Fruit fly (Drosophila melanogaster) whole organism, embryonic: ENCODE results near the gene CG32695.

Experiments
- ATbp ChIP-seq: fragments of 200-800 bp; sonication (Bioruptor generic); optimal IDR thresholded peaks from 2 replicates; lab custom pipeline; 2017; ENCODE audit warnings: missing biosample characterization, mild to moderate bottlenecking, missing genetic modification characterization, missing genetic modification reagents
- Aef1 ChIP-seq: fragments of 200-800 bp; sonication (Bioruptor generic); IDR thresholded peaks from 3 replicates; pipeline ENCODE4 v1.3.6; 2022; ENCODE audit warnings: missing biosample characterization, missing genetic modification characterization
- B-H1 ChIP-seq: fragments of 200-800 bp; sonication (Bioruptor generic); IDR thresholded peaks from 3 replicates; pipeline ENCODE4 v1.3.6; 2022; ENCODE audit warnings: missing biosample characterization, missing genetic modification characterization
- BtbVII ChIP-seq: fragments of 200-800 bp; sonication (Bioruptor generic); optimal IDR thresholded peaks from 3 replicates; lab custom pipeline; 2017; ENCODE audit warnings: missing biosample characterization, mild to moderate bottlenecking, missing genetic modification characterization
- CG10979 ChIP-seq: fragments of 200-800 bp; sonication (Bioruptor generic); optimal IDR thresholded peaks from 2 replicates; lab custom pipeline; 2018; ENCODE audit warnings: missing biosample characterization, mild to moderate bottlenecking, missing genetic modification characterization, moderate library complexity
- CG13624 ChIP-seq: fragments of 200-800 bp; sonication (Bioruptor generic); optimal IDR thresholded peaks from 2 replicates; lab custom pipeline; 2016; ENCODE audit warnings: missing biosample characterization, missing genetic modification characterization
- CG15269 ChIP-seq: fragments of 200-800 bp; sonication (Bioruptor generic); optimal IDR thresholded peaks from 2 replicates; lab custom pipeline; 2018; ENCODE audit warnings: missing biosample characterization, mild to moderate bottlenecking, missing genetic modification characterization, moderate library complexity
- CG15479 ChIP-seq: fragments of 200-800 bp; sonication (Bioruptor generic); optimal IDR thresholded peaks from 3 replicates; lab custom pipeline; 2019; ENCODE audit warnings: missing biosample characterization, mild to moderate bottlenecking, missing genetic modification characterization, moderate library complexity
- CG15514 ChIP-seq: fragments of 200-800 bp; sonication (Bioruptor generic); optimal IDR thresholded peaks from 3 replicates; lab custom pipeline; 2017; ENCODE audit warnings: missing biosample characterization, missing genetic modification characterization, mild to moderate bottlenecking, moderate library complexity, missing genetic modification reagents
- CG17361 ChIP-seq: fragments of 200-800 bp; sonication (Bioruptor generic); IDR thresholded peaks from 3 replicates; pipeline ENCODE4 v1.3.6; 2022; ENCODE audit warnings: missing biosample characterization, missing genetic modification characterization
- CG1792 ChIP-seq: fragments of 200-800 bp; sonication (Bioruptor generic); optimal IDR thresholded peaks from 2 replicates; lab custom pipeline; 2016; ENCODE audit warnings: missing biosample characterization, missing genetic modification characterization
- CG1832 ChIP-seq: fragments of 200-800 bp; sonication (Bioruptor generic); optimal IDR thresholded peaks from 2 replicates; lab custom pipeline; 2017; ENCODE audit warnings: missing biosample characterization, mild to moderate bottlenecking, missing genetic modification characterization, inconsistent platforms
- CG2875 ChIP-seq: fragments of 200-800 bp; sonication (Bioruptor generic); optimal IDR thresholded peaks from 2 replicates; lab custom pipeline; 2017; ENCODE audit warnings: missing biosample characterization, mild to moderate bottlenecking, missing genetic modification characterization, missing genetic modification reagents
- CG3065 ChIP-seq: fragments of 200-800 bp; sonication (Bioruptor generic); optimal IDR thresholded peaks from 2 replicates; lab custom pipeline; 2016; ENCODE audit warnings: missing biosample characterization, missing genetic modification characterization
- CG31365 ChIP-seq: fragments of 200-800 bp; sonication (Bioruptor generic); optimal IDR thresholded peaks from 2 replicates; lab custom pipeline; 2018; ENCODE audit warnings: missing biosample characterization, mild to moderate bottlenecking, missing genetic modification characterization
- CG33557 ChIP-seq: fragments of 200-800 bp; sonication (Bioruptor generic); optimal IDR thresholded peaks from 2 replicates; lab custom pipeline; 2019; ENCODE audit warnings: missing biosample characterization, mild to moderate bottlenecking, missing genetic modification characterization, moderate library complexity
- CG3407 ChIP-seq: fragments of 200-800 bp; sonication (Bioruptor generic); optimal IDR thresholded peaks from 2 replicates; lab custom pipeline; 2018; ENCODE audit warnings: missing biosample characterization, mild to moderate bottlenecking, missing genetic modification characterization
- CG4820 ChIP-seq: fragments of 200-800 bp; sonication (Bioruptor generic); optimal IDR thresholded peaks from 3 replicates; lab custom pipeline; 2016; ENCODE audit warnings: missing biosample characterization, missing genetic modification characterization
- CG7786 ChIP-seq: fragments of 200-800 bp; sonication (Bioruptor generic); optimal IDR thresholded peaks from 2 replicates; lab custom pipeline; 2016; ENCODE audit warnings: missing biosample characterization, missing genetic modification characterization
- CG8765 ChIP-seq: fragments of 200-800 bp; sonication (Bioruptor generic); IDR thresholded peaks from 2 replicates; pipeline ENCODE4 v1.3.6; 2022; ENCODE audit warnings: missing biosample characterization, missing genetic modification characterization
- CG9215 ChIP-seq: fragments of 200-800 bp; sonication (Bioruptor generic); IDR thresholded peaks from 2 replicates; pipeline ENCODE4 v1.3.6; 2022; ENCODE audit warnings: missing biosample characterization, missing genetic modification characterization
- CTCF ChIP-seq: fragments of 200-800 bp; sonication (Bioruptor generic); optimal IDR thresholded peaks from 2 replicates; lab custom pipeline; 2017; ENCODE audit warnings: missing biosample characterization, mild to moderate bottlenecking, missing genetic modification characterization, moderate library complexity
- Ets97D ChIP-seq: fragments of 200-800 bp; sonication (Bioruptor generic); optimal IDR thresholded peaks from 3 replicates; lab custom pipeline; 2016; ENCODE audit warnings: missing biosample characterization, missing genetic modification characterization
- Fer3 ChIP-seq: fragments of 200-800 bp; sonication (Bioruptor generic); optimal IDR thresholded peaks from 2 replicates; lab custom pipeline; 2018; ENCODE audit warnings: missing biosample characterization, mild to moderate bottlenecking, missing genetic modification characterization, moderate library complexity
- Hr78 ChIP-seq, 2 experiments: fragments of 200-800 bp in 1 of 2; fragments of >200 bp in 1 of 2; sonication (Bioruptor generic) in 1 of 2; optimal IDR thresholded peaks; 2 replicates each; lab custom pipeline; 2017 to 2019; ENCODE audit warnings: missing biosample characterization in 2 of 2, missing genetic modification characterization in 2 of 2, mild to moderate bottlenecking in 1 of 2, moderate library complexity in 1 of 2
- Hsf ChIP-seq: fragments of 200-800 bp; sonication (Bioruptor generic); optimal IDR thresholded peaks from 3 replicates; lab custom pipeline; 2016; ENCODE audit warnings: missing biosample characterization, missing genetic modification characterization
- Max ChIP-seq: fragments of 200-800 bp; sonication (Bioruptor generic); optimal IDR thresholded peaks from 2 replicates; lab custom pipeline; 2016; ENCODE audit warnings: missing biosample characterization, mild to moderate bottlenecking, missing genetic modification characterization
- NC2β ChIP-seq: fragments of 200-800 bp; sonication (Bioruptor generic); optimal IDR thresholded peaks from 2 replicates; lab custom pipeline; 2016; ENCODE audit warnings: missing biosample characterization, missing genetic modification characterization
- Oaz ChIP-seq: fragments of 200-800 bp; sonication (Bioruptor generic); IDR thresholded peaks from 2 replicates; pipeline ENCODE4 v1.3.6; 2022; ENCODE audit warnings: missing biosample characterization, missing genetic modification characterization
- ab ChIP-seq: fragments of 200-800 bp; sonication (Bioruptor generic); optimal IDR thresholded peaks from 2 replicates; lab custom pipeline; 2016; ENCODE audit warnings: missing biosample characterization, missing genetic modification characterization
- ap ChIP-seq: fragments of 200-800 bp; sonication (Bioruptor generic); IDR thresholded peaks from 2 replicates; pipeline ENCODE4 v1.3.6; 2022; ENCODE audit warnings: missing biosample characterization, missing genetic modification characterization
- az2 ChIP-seq: fragments of 200-800 bp; sonication (Bioruptor generic); optimal IDR thresholded peaks from 3 replicates; lab custom pipeline; 2016; ENCODE audit warnings: missing biosample characterization, missing genetic modification characterization
- cato ChIP-seq: fragments of 200-800 bp; sonication (Bioruptor generic); optimal IDR thresholded peaks from 2 replicates; lab custom pipeline; 2016; ENCODE audit warnings: missing biosample characterization, missing genetic modification characterization, borderline replicate concordance
- chn ChIP-seq: fragments of 200-800 bp; sonication (Bioruptor generic); optimal IDR thresholded peaks from 2 replicates; lab custom pipeline; 2016; ENCODE audit warnings: missing biosample characterization, missing genetic modification characterization
- crp ChIP-seq, 2 experiments: fragments of 200-800 bp; sonication (Bioruptor generic); optimal IDR thresholded peaks; 2 replicates in 1 of 2; 3 replicates in 1 of 2; lab custom pipeline; 2017; ENCODE audit warnings: missing biosample characterization in 2 of 2, missing genetic modification characterization in 2 of 2, mild to moderate bottlenecking in 1 of 2, moderate library complexity in 1 of 2
- dm ChIP-seq: fragments of 200-800 bp; sonication (Bioruptor generic); optimal IDR thresholded peaks from 3 replicates; lab custom pipeline; 2016; ENCODE audit warnings: missing biosample characterization, missing genetic modification characterization
- esg ChIP-seq: fragments of 200-800 bp; sonication (Bioruptor generic); conservative IDR thresholded peaks from 2 replicates; pipeline ENCODE4 v1.3.6; 2022; ENCODE audit warnings: missing biosample characterization, missing genetic modification characterization
- fd64A ChIP-seq: fragments of 200-800 bp; sonication (Bioruptor generic); optimal IDR thresholded peaks from 3 replicates; lab custom pipeline; 2018; ENCODE audit warnings: missing biosample characterization, mild to moderate bottlenecking, missing genetic modification characterization
- fru ChIP-seq: fragments of >200 bp; optimal IDR thresholded peaks from 2 replicates; lab custom pipeline; 2017
- gro ChIP-seq: fragments of 200-800 bp; sonication (Bioruptor generic); optimal IDR thresholded peaks from 2 replicates; lab custom pipeline; 2016; ENCODE audit warnings: missing biosample characterization, missing genetic modification characterization
- hb ChIP-seq: fragments of 200-800 bp; sonication (Bioruptor generic); IDR thresholded peaks from 3 replicates; pipeline ENCODE4 v1.3.6; 2022; ENCODE audit warnings: missing biosample characterization, missing genetic modification characterization; ENCODE audit not compliant: partially characterized antibody
- hkb ChIP-seq, 2 experiments: fragments of 200-800 bp in 1 of 2; fragments of >200 bp in 1 of 2; sonication (Bioruptor generic) in 1 of 2; IDR thresholded peaks in 1 of 2; optimal IDR thresholded peaks in 1 of 2; 2 replicates each; pipeline versions ENCODE4 v1.3.6 to Lab custom; 2017 to 2022; ENCODE audit warnings: missing biosample characterization in 1 of 2, missing genetic modification characterization in 1 of 2
- kah ChIP-seq: fragments of 200-800 bp; sonication (Bioruptor generic); optimal IDR thresholded peaks from 2 replicates; lab custom pipeline; 2018; ENCODE audit warnings: missing biosample characterization, mild to moderate bottlenecking, missing genetic modification characterization
- lilli ChIP-seq: fragments of 200-800 bp; sonication (Bioruptor generic); optimal IDR thresholded peaks from 3 replicates; lab custom pipeline; 2016; ENCODE audit warnings: missing biosample characterization, missing genetic modification characterization
- maf-S ChIP-seq: fragments of 200-800 bp; sonication (Bioruptor generic); optimal IDR thresholded peaks from 2 replicates; lab custom pipeline; 2016; ENCODE audit warnings: missing biosample characterization, missing genetic modification characterization
- mld ChIP-seq: fragments of 200-800 bp; sonication (Bioruptor generic); IDR thresholded peaks from 3 replicates; pipeline ENCODE4 v1.3.6; 2022; ENCODE audit warnings: missing biosample characterization, missing genetic modification characterization; ENCODE audit not compliant: partially characterized antibody
- pb ChIP-seq: fragments of 200-800 bp; sonication (Bioruptor generic); optimal IDR thresholded peaks from 3 replicates; lab custom pipeline; 2016; ENCODE audit warnings: missing biosample characterization, missing genetic modification characterization
- rib ChIP-seq: fragments of 200-800 bp; sonication (Bioruptor generic); IDR thresholded peaks from 2 replicates; pipeline ENCODE4 v1.3.6; 2022; ENCODE audit warnings: missing biosample characterization, missing genetic modification characterization
- salm ChIP-seq: fragments of 200-800 bp; sonication (Bioruptor generic); optimal IDR thresholded peaks from 2 replicates; lab custom pipeline; 2018; ENCODE audit warnings: missing biosample characterization, mild to moderate bottlenecking, missing genetic modification characterization
- twi ChIP-seq: fragments of 200-800 bp; optimal IDR thresholded peaks from 2 replicates; lab custom pipeline; 2019; ENCODE audit warnings: missing biosample characterization, mild to moderate bottlenecking, missing genetic modification characterization, moderate library complexity
- wor ChIP-seq: fragments of 200-800 bp; sonication (Bioruptor generic); IDR thresholded peaks from 2 replicates; pipeline ENCODE4 v1.3.6; 2022; ENCODE audit warnings: missing biosample characterization, missing genetic modification characterization

Gene CG32695

dm6 chrX:9899535-9900179 is 25.8 kb upstream of the CG32695 start, which contains the start of gene CG15249 (continued):
- no peak for TF ChIP-seq wor (GFP tag; lab: Robert Waterston, UW)
- peak in 1 of 2 experiments; percentile 8 for TF ChIP-seq Hr78 (GFP tag; optimal IDR thresholded peaks at IDR 0.05; lab: Kevin White, UChicago)
- no peak for TF ChIP-seq NC2β (GFP tag; lab: Kevin White, UChicago)
- no peak for TF ChIP-seq Max (GFP tag; lab: Kevin White, UChicago)
- TF ChIP-seq rib (GFP tag; lab: Robert Waterston, UW): no peak
- TF ChIP-seq B-H1 (GFP tag; lab: Robert Waterston, UW): no peak; the same call in 2 of the 3 replicates
- TF ChIP-seq kah (GFP tag; lab: Kevin White, UChicago): peak; percentile 13
- TF ChIP-seq cato (GFP tag; lab: Kevin White, UChicago): no peak
- TF ChIP-seq twi: no peak
- no peak for TF ChIP-seq fru
- TF ChIP-seq CG4820: peak; percentile 9
- no peak for TF ChIP-seq maf-S (GFP tag; lab: Kevin White, UChicago)
- no peak for TF ChIP-seq Oaz
- TF ChIP-seq crp (GFP tag; optimal IDR thresholded peaks at IDR 0.05; lab: Kevin White, UChicago): no peak
- TF ChIP-seq CG2875 (GFP tag; lab: Kevin White, UChicago): peak; percentile 27
- TF ChIP-seq chn: no peak
- TF ChIP-seq CG1832 (GFP tag; lab: Kevin White, UChicago): no peak
- TF ChIP-seq ATbp: peak; percentile 34
- TF ChIP-seq CG7786 (GFP tag; lab: Kevin White, UChicago): no peak
- TF ChIP-seq lilli: no peak
- TF ChIP-seq BtbVII (GFP tag; lab: Kevin White, UChicago): peak; percentile 20
- no peak for TF ChIP-seq CG1792 (GFP tag; lab: Kevin White, UChicago)
- no peak for TF ChIP-seq dm (GFP tag; lab: Kevin White, UChicago)
- peak; percentile 30; the same call in 1 of the 2 replicates for TF ChIP-seq esg
- peak; percentile 63 for TF ChIP-seq CG15269 (tag; lab: Kevin White, UChicago)
- no peak for TF ChIP-seq CG3065 (GFP tag; lab: Kevin White, UChicago)
- TF ChIP-seq gro (GFP tag; lab: Kevin White, UChicago): no peak
- TF ChIP-seq salm (tag; lab: Kevin White, UChicago): peak; percentile 45
- no peak for TF ChIP-seq fd64A (GFP tag; lab: Kevin White, UChicago)
- TF ChIP-seq pb: no peak
- TF ChIP-seq CG31365 (tag; lab: Kevin White, UChicago): no peak
- TF ChIP-seq CG13624: no peak
- no peak for TF ChIP-seq Aef1 (GFP tag; lab: Robert Waterston, UW)
- no peak for TF ChIP-seq CG15479 (GFP tag; lab: Kevin White, UChicago)
- TF ChIP-seq CG9215 (GFP tag; lab: Robert Waterston, UW): no peak; the same call in 1 of the 2 replicates
- TF ChIP-seq Fer3 (tag; lab: Kevin White, UChicago): no peak
- TF ChIP-seq ab: no peak
- TF ChIP-seq hkb (optimal IDR thresholded peaks at IDR 0.05; lab: Kevin White, UChicago): no peak
- TF ChIP-seq hkb (GFP tag; IDR thresholded peaks at IDR 0.05; lab: Robert Waterston, UW): peak; percentile 41; the same call in 1 of the 2 replicates
- peak; percentile 82 for TF ChIP-seq CG17361 (GFP tag; lab: Robert Waterston, UW)
- TF ChIP-seq hb (GFP tag; lab: Robert Waterston, UW): no peak
- TF ChIP-seq mld (GFP tag; lab: Robert Waterston, UW): no peak
- TF ChIP-seq CTCF (GFP tag; lab: Kevin White, UChicago): no peak
- peak; percentile 36 for TF ChIP-seq CG33557 (GFP tag; lab: Kevin White, UChicago)
- TF ChIP-seq az2 (GFP tag; lab: Kevin White, UChicago): no peak
- TF ChIP-seq Ets97D (GFP tag; lab: Kevin White, UChicago): no peak
- TF ChIP-seq CG3407 (GFP tag; lab: Kevin White, UChicago): peak; percentile 29
- peak; percentile 75 for TF ChIP-seq CG10979
- no peak for TF ChIP-seq CG15514 (GFP tag; lab: Kevin White, UChicago)
- no peak for TF ChIP-seq ap (GFP tag; lab: Robert Waterston, UW)
- no peak for TF ChIP-seq Hsf
- no peak for TF ChIP-seq CG8765 (GFP tag; lab: Robert Waterston, UW)
